Worm (Caenorhabditis elegans) whole organism, L3 larva: Measurements from ENCODE around the gene K09F5.6.

Experiments
- ceh-82 ChIP-seq: fragments of 150-350 bp; optimal IDR thresholded peaks from 2 replicates; lab custom pipeline; 2014; ENCODE audit warnings: missing biosample characterization, missing genetic modification characterization
- elt-1 ChIP-seq: fragments of 150-350 bp; optimal IDR thresholded peaks from 2 replicates; lab custom pipeline; 2014; ENCODE audit warnings: missing biosample characterization, missing genetic modification characterization
- nhr-77 ChIP-seq: fragments of 150-350 bp; optimal IDR thresholded peaks from 2 replicates; lab custom pipeline; 2014; ENCODE audit warnings: missing biosample characterization, missing genetic modification characterization
- pqm-1 ChIP-seq: fragments of 150-350 bp; optimal IDR thresholded peaks from 2 replicates; lab custom pipeline; 2017; ENCODE audit warnings: missing biosample characterization, missing genetic modification characterization, inconsistent platforms
- unc-39 ChIP-seq: sonication (generic microtip); optimal IDR thresholded peaks from 4 replicates; lab custom pipeline; 2017; ENCODE audit warnings: missing biosample characterization, missing genetic modification characterization
- zag-1 ChIP-seq: fragments of 150-350 bp; optimal IDR thresholded peaks from 2 replicates; lab custom pipeline; 2014; ENCODE audit warnings: missing biosample characterization, missing genetic modification characterization
- ztf-11 ChIP-seq: fragments of 150-350 bp; optimal IDR thresholded peaks from 2 replicates; lab custom pipeline; 2014; ENCODE audit warnings: missing biosample characterization, missing genetic modification characterization

- TF ChIP-seq nhr-77 (no peak), pqm-1 (tag; lab: Kevin White, UChicago) (no peak), elt-1 (no peak), ztf-11 (tag; lab: Kevin White, UChicago) (no peak), zag-1 (no peak), ceh-82 (tag; lab: Kevin White, UChicago) (no peak), unc-39 (no peak)
Measured at ce11 chrX:7736171-7736570, 17.1 kb downstream of the K09F5.6 start, which contains the start of gene set-12.
